Worm (Caenorhabditis elegans) whole organism, L4 larva: ENCODE results near the gene C32C4.16.

Experiments
- F10B5.3 ChIP-seq: sonication (generic microtip); optimal IDR thresholded peaks from 2 replicates; lab custom pipeline; 2016; ENCODE audit warnings: mild to moderate bottlenecking, missing genetic modification characterization, missing compliant biosample characterization
- F26F4.8 ChIP-seq: fragments of 200-800 bp; sonication (Bioruptor generic); conservative IDR thresholded peaks from 2 replicates; pipeline ENCODE4 v1.3.6; 2022; ENCODE audit warnings: missing genetic modification characterization, missing compliant biosample characterization
- F37D6.2 ChIP-seq: sonication (generic microtip); optimal IDR thresholded peaks from 2 replicates; lab custom pipeline; 2016; ENCODE audit warnings: mild to moderate bottlenecking, missing genetic modification characterization, missing compliant biosample characterization
- F44E2.7 ChIP-seq: fragments of 200-800 bp; sonication (Bioruptor generic); IDR thresholded peaks from 2 replicates; pipeline ENCODE4 v2.1.2; 2022; ENCODE audit warnings: missing genetic modification characterization, missing compliant biosample characterization
- T20F7.1 ChIP-seq: fragments of 200-800 bp; sonication (Bioruptor generic); optimal IDR thresholded peaks from 2 replicates; lab custom pipeline; 2018; ENCODE audit warnings: mild to moderate bottlenecking, missing genetic modification characterization, missing compliant biosample characterization
- T26A8.4 ChIP-seq: fragments of 200-800 bp; sonication (Bioruptor generic); IDR thresholded peaks from 2 replicates; pipeline ENCODE4 v1.3.6; 2022; ENCODE audit warnings: missing genetic modification characterization, missing compliant biosample characterization
- Y48G9A.11 ChIP-seq: fragments of 200-800 bp; sonication (Bioruptor generic); IDR thresholded peaks from 2 replicates; pipeline ENCODE4 v1.3.6; 2022; ENCODE audit warnings: missing genetic modification reagents, missing genetic modification characterization, missing compliant biosample characterization
- Y75B8A.6 ChIP-seq: fragments of 200-800 bp; sonication (Bioruptor generic); IDR thresholded peaks from 2 replicates; pipeline ENCODE4 v1.3.6; 2022; ENCODE audit warnings: missing genetic modification reagents, missing genetic modification characterization, missing compliant biosample characterization
- aha-1 ChIP-seq: fragments of 150-350 bp; peaks from one replicate; lab custom pipeline; 2014; ENCODE audit warnings: missing biosample characterization, missing genetic modification characterization
- ama-1 ChIP-seq: fragments of 150-350 bp; optimal IDR thresholded peaks from 2 replicates; lab custom pipeline; 2014; ENCODE audit warnings: inconsistent platforms, mixed read lengths
- ceh-44 ChIP-seq: fragments of 200-800 bp; sonication (Bioruptor generic); IDR thresholded peaks from 2 replicates; pipeline ENCODE4 v1.3.6; 2022; ENCODE audit warnings: missing genetic modification reagents, missing genetic modification characterization, missing compliant biosample characterization
- cey-2 ChIP-seq: sonication (generic microtip); optimal IDR thresholded peaks from 3 replicates; lab custom pipeline; 2017; ENCODE audit warnings: missing genetic modification characterization, mild to moderate bottlenecking, missing compliant biosample characterization, antibody characterized with exemption, borderline replicate concordance; ENCODE audit not compliant: insufficient read depth
- ctbp-1 ChIP-seq: fragments of 200-800 bp; sonication (Bioruptor generic); IDR thresholded peaks from 2 replicates; pipeline ENCODE4 v1.3.6; 2022; ENCODE audit warnings: missing genetic modification reagents, missing genetic modification characterization, missing compliant biosample characterization
- daf-12 ChIP-seq: fragments of 150-350 bp; optimal IDR thresholded peaks from 2 replicates; lab custom pipeline; 2014; ENCODE audit warnings: missing biosample characterization, missing genetic modification reagents, missing genetic modification characterization
- daf-16 ChIP-seq, 3 experiments: sonication (generic microtip); optimal IDR thresholded peaks; 2 replicates each; lab custom pipeline; 2016 to 2017; ENCODE audit warnings: missing genetic modification characterization in 3 of 3, missing genetic modification reagents in 3 of 3, mild to moderate bottlenecking in 2 of 3, missing compliant biosample characterization in 2 of 3, missing biosample characterization in 1 of 3, moderate library complexity in 1 of 3
- duxl-1 ChIP-seq: sonication (generic microtip); optimal IDR thresholded peaks from 2 replicates; lab custom pipeline; 2016; ENCODE audit warnings: mild to moderate bottlenecking, missing genetic modification characterization, moderate library complexity, missing compliant biosample characterization; ENCODE audit not compliant: poor library complexity
- dve-1 ChIP-seq: sonication (generic microtip); optimal IDR thresholded peaks from 2 replicates; lab custom pipeline; 2017; ENCODE audit warnings: antibody characterized with exemption, mild to moderate bottlenecking, missing genetic modification characterization, missing compliant biosample characterization; ENCODE audit not compliant: insufficient read depth
- fkh-10 ChIP-seq: fragments of 150-350 bp; optimal IDR thresholded peaks from 2 replicates; lab custom pipeline; 2014; ENCODE audit warnings: missing biosample characterization, missing genetic modification reagents, missing genetic modification characterization
- hif-1 ChIP-seq, 2 experiments: sonication (generic microtip); optimal IDR thresholded peaks; 2 replicates each; lab custom pipeline; 2016 to 2017; ENCODE audit warnings: missing compliant biosample characterization in 2 of 2, missing genetic modification characterization in 2 of 2, missing genetic modification reagents in 2 of 2, missing genotype in 2 of 2, mild to moderate bottlenecking in 1 of 2
- hlh-30 ChIP-seq: sonication (generic microtip); optimal IDR thresholded peaks from 2 replicates; lab custom pipeline; 2017; ENCODE audit warnings: antibody characterized with exemption, mild to moderate bottlenecking, missing genetic modification characterization, missing compliant biosample characterization; ENCODE audit not compliant: insufficient read depth
- jun-1 ChIP-seq: fragments of 150-350 bp; optimal IDR thresholded peaks from 2 replicates; lab custom pipeline; 2014; ENCODE audit warnings: missing biosample characterization, missing genetic modification reagents, missing genetic modification characterization
- lim-7 ChIP-seq: fragments of 200-800 bp; sonication (Bioruptor generic); IDR thresholded peaks from 2 replicates; pipeline ENCODE4 v1.3.6; 2022; ENCODE audit warnings: missing genetic modification characterization, missing compliant biosample characterization
- lin-15B ChIP-seq: fragments of 150-350 bp; sonication (generic microtip); optimal IDR thresholded peaks from 3 replicates; lab custom pipeline; 2014; ENCODE audit warnings: missing biosample characterization, missing genetic modification characterization
- lin-38 ChIP-seq: fragments of 200-800 bp; sonication (Bioruptor generic); IDR thresholded peaks from 2 replicates; pipeline ENCODE4 v1.3.6; 2022; ENCODE audit warnings: missing genetic modification reagents, missing genetic modification characterization, missing compliant biosample characterization
- lsy-2 ChIP-seq, 2 experiments: fragments of 150-350 bp in 1 of 2; sonication (generic microtip) in 1 of 2; optimal IDR thresholded peaks; 2 replicates each; lab custom pipeline; 2014 to 2017; ENCODE audit warnings: missing biosample characterization in 2 of 2, missing genetic modification characterization in 2 of 2
- madf-9 ChIP-seq: fragments of 200-800 bp; sonication (Bioruptor generic); conservative IDR thresholded peaks from 2 replicates; pipeline ENCODE4 v1.3.6; 2022; ENCODE audit warnings: missing genetic modification reagents, missing genetic modification characterization, missing compliant biosample characterization
- mdl-1 ChIP-seq, 2 experiments: fragments of 150-350 bp in 1 of 2; sonication (generic microtip) in 1 of 2; optimal IDR thresholded peaks; 2 replicates each; lab custom pipeline; 2014 to 2017; ENCODE audit warnings: missing biosample characterization in 2 of 2, missing genetic modification characterization in 2 of 2
- mep-1 ChIP-seq: fragments of 150-350 bp; sonication (generic microtip); optimal IDR thresholded peaks from 3 replicates; lab custom pipeline; 2014; ENCODE audit warnings: missing biosample characterization, missing genetic modification characterization
- mes-2 ChIP-seq: sonication (generic microtip); optimal IDR thresholded peaks from 2 replicates; lab custom pipeline; 2016; ENCODE audit warnings: missing genotype, mild to moderate bottlenecking, missing genetic modification characterization, missing compliant biosample characterization; ENCODE audit not compliant: poor library complexity, severe bottlenecking
- mxl-2 ChIP-seq: fragments of 200-800 bp; sonication (Bioruptor generic); conservative IDR thresholded peaks from 2 replicates; pipeline ENCODE4 v1.3.6; 2022; ENCODE audit warnings: missing genetic modification reagents, missing genetic modification characterization, missing compliant biosample characterization
- nhr-10 ChIP-seq: fragments of 150-350 bp; optimal IDR thresholded peaks from 2 replicates; lab custom pipeline; 2014; ENCODE audit warnings: missing biosample characterization, missing genetic modification characterization
- nhr-102 ChIP-seq: sonication (generic microtip); optimal IDR thresholded peaks from 2 replicates; lab custom pipeline; 2016; ENCODE audit warnings: mild to moderate bottlenecking, missing genetic modification characterization, moderate library complexity, missing compliant biosample characterization
- pha-4 ChIP-seq, 2 experiments: fragments of 150-350 bp in 1 of 2; fragments of 200-800 bp in 1 of 2; sonication (Bioruptor generic) in 1 of 2; IDR thresholded peaks in 1 of 2; optimal IDR thresholded peaks in 1 of 2; 2 replicates each; pipeline versions ENCODE4 v1.3.6 to Lab custom; 2014 to 2022; ENCODE audit warnings: missing genetic modification characterization in 2 of 2, missing genetic modification reagents in 2 of 2, missing biosample characterization in 1 of 2, missing compliant biosample characterization in 1 of 2
- php-3 ChIP-seq: fragments of 200-800 bp; sonication (Bioruptor generic); IDR thresholded peaks from 2 replicates; pipeline ENCODE4 v1.3.6; 2022; ENCODE audit warnings: missing genetic modification reagents, missing genetic modification characterization, missing compliant biosample characterization
- snpc-4 ChIP-seq: fragments of 150-350 bp; optimal IDR thresholded peaks from 2 replicates; lab custom pipeline; 2014; ENCODE audit warnings: missing biosample characterization, missing genetic modification characterization
- spr-1 ChIP-seq: sonication (generic microtip); optimal IDR thresholded peaks from 2 replicates; lab custom pipeline; 2016; ENCODE audit warnings: mild to moderate bottlenecking, missing genetic modification characterization, missing compliant biosample characterization
- unc-130 ChIP-seq: sonication (generic microtip); optimal IDR thresholded peaks from 2 replicates; lab custom pipeline; 2016; ENCODE audit warnings: missing genetic modification reagents, missing genetic modification characterization, missing compliant biosample characterization
- unc-39 ChIP-seq: sonication (generic microtip); optimal IDR thresholded peaks from 2 replicates; lab custom pipeline; 2017; ENCODE audit warnings: missing biosample characterization, missing genetic modification characterization
- unc-62 ChIP-seq, 3 experiments: fragments of 150-350 bp in 1 of 3; sonication (generic microtip); optimal IDR thresholded peaks in 2 of 3; peaks in 1 of 3; 1 replicate in 1 of 3; 2 replicates in 2 of 3; lab custom pipeline; 2014 to 2017; ENCODE audit warnings: missing biosample characterization in 3 of 3, missing genetic modification characterization in 3 of 3, missing genetic modification reagents in 3 of 3, missing genotype in 1 of 3
- zfp-3 ChIP-seq: fragments of 200-800 bp; sonication (Bioruptor generic); conservative IDR thresholded peaks from 2 replicates; pipeline ENCODE4 v1.3.6; 2022; ENCODE audit warnings: missing genetic modification reagents, missing genetic modification characterization, missing compliant biosample characterization
- ztf-7 ChIP-seq: fragments of 150-350 bp; optimal IDR thresholded peaks from 2 replicates; lab custom pipeline; 2014; ENCODE audit warnings: missing biosample characterization, missing genetic modification characterization

C32C4.16 gene

ce11 chrV:10679080-10679479, 31.7 kb downstream of the C32C4.16 start:
- TF ChIP-seq unc-39 (tag; lab: Kevin White, UChicago) (no peak), lsy-2 (tag; optimal IDR thresholded peaks at IDR 0.05; lab: Kevin White, UChicago) (peak in 1 of 2 experiments; percentile 8)

- TF ChIP-seq aha-1 (tag; lab: Kevin White, UChicago) (peak; percentile 65), ctbp-1 (GFP tag; lab: Robert Waterston, UW) (no peak), unc-62 (GFP tag; optimal IDR thresholded peaks at IDR 0.05 in 1 of 2; lab: Kevin White, UChicago) (no peak), unc-62 (tag; optimal IDR thresholded peaks at IDR 0.05; lab: Kevin White, UChicago) (no peak), pha-4 (GFP tag; IDR thresholded peaks at IDR 0.05; lab: Robert Waterston, UW) (no peak), pha-4 (tag; optimal IDR thresholded peaks at IDR 0.05; lab: Kevin White, UChicago) (no peak), lim-7 (GFP tag; lab: Robert Waterston, UW) (no peak), cey-2 (tag; lab: Kevin White, UChicago) (no peak), php-3 (GFP tag; lab: Robert Waterston, UW) (no peak), lsy-2 (tag; optimal IDR thresholded peaks at IDR 0.05; lab: Kevin White, UChicago) (peak in 1 of 2 experiments; percentile 77), mes-2 (peak; percentile 24), fkh-10 (peak; percentile 43)
Measured at ce11 chrV:10679990-10680602, 32.7 kb downstream of the C32C4.16 start.

- 0 out of 2 replicates have a peak, but pooled peaks have one; percentile 39 for TF ChIP-seq T26A8.4 (GFP tag; lab: Robert Waterston, UW)
- no peak for TF ChIP-seq snpc-4
- TF ChIP-seq ztf-7, result no peak
- TF ChIP-seq F44E2.7 (GFP tag; lab: Robert Waterston, UW), result no peak
- peak; percentile 64 for TF ChIP-seq dve-1 (tag; lab: Kevin White, UChicago)
- TF ChIP-seq mxl-2 (GFP tag; lab: Robert Waterston, UW), result no peak
- TF ChIP-seq ceh-44, result no peak
- no peak for TF ChIP-seq mes-2
- no peak for TF ChIP-seq lin-38 (GFP tag; lab: Robert Waterston, UW)
- no peak for TF ChIP-seq Y75B8A.6 (GFP tag; lab: Robert Waterston, UW)
- TF ChIP-seq madf-9 (GFP tag; lab: Robert Waterston, UW), result no peak
- no peak for TF ChIP-seq unc-130
- TF ChIP-seq zfp-3 (GFP tag; lab: Robert Waterston, UW), result no peak
- TF ChIP-seq T20F7.1 (GFP tag; lab: Kevin White, UChicago), result no peak
- TF ChIP-seq F10B5.3, result no peak
- TF ChIP-seq lin-15B (tag; lab: Kevin White, UChicago), result no peak
- no peak for TF ChIP-seq hif-1 (tag; optimal IDR thresholded peaks at IDR 0.05; lab: Kevin White, UChicago)
- no peak for TF ChIP-seq nhr-102
- TF ChIP-seq nhr-10 (tag; lab: Kevin White, UChicago), result no peak
- no peak for TF ChIP-seq duxl-1 (tag; lab: Kevin White, UChicago)
- TF ChIP-seq mep-1, result peak; percentile 11
- peak; percentile 56 for TF ChIP-seq spr-1 (tag; lab: Kevin White, UChicago)
- TF ChIP-seq Y48G9A.11 (GFP tag; lab: Robert Waterston, UW), result no peak
- TF ChIP-seq hlh-30 (tag; lab: Kevin White, UChicago), result peak; percentile 24
- TF ChIP-seq F37D6.2, result no peak
- TF ChIP-seq daf-12 (tag; lab: Kevin White, UChicago), result no peak
- TF ChIP-seq F26F4.8, result no peak
- no peak for TF ChIP-seq ama-1 (lab: Kevin White, UChicago)
- peak in 1 of 2 experiments; percentile 78 for TF ChIP-seq mdl-1 (tag; optimal IDR thresholded peaks at IDR 0.05; lab: Kevin White, UChicago)
- peak in 1 of 2 experiments; percentile 73 for TF ChIP-seq daf-16 (GFP tag; optimal IDR thresholded peaks at IDR 0.05; lab: Kevin White, UChicago)
- peak; percentile 67 for TF ChIP-seq daf-16 (tag; optimal IDR thresholded peaks at IDR 0.05; lab: Kevin White, UChicago)
- TF ChIP-seq unc-62 (GFP tag; optimal IDR thresholded peaks at IDR 0.05 in 1 of 2; lab: Kevin White, UChicago), result peak in 1 of 2 experiments; percentile 56
- no peak for TF ChIP-seq unc-62 (tag; optimal IDR thresholded peaks at IDR 0.05; lab: Kevin White, UChicago)
- no peak for TF ChIP-seq jun-1 (tag; lab: Kevin White, UChicago)
- TF ChIP-seq ctbp-1 (GFP tag; lab: Robert Waterston, UW), result 0 out of 2 replicates have a peak, but pooled peaks have one; percentile 8
Measured at ce11 chrV:10681117-10681959, 34.0 kb downstream of the C32C4.16 start.
